Worm (Caenorhabditis elegans): ENCODE data around the gene kin-9.
A peak's percentile ranks its signal among the peaks of the same experiment; 100 is the strongest.
"Not testable (repeated sequence)": the region's sequence is repeated elsewhere in the genome, so short reads cannot be mapped to it uniquely, and the experiment has no call there.

Gene kin-9

DNA sequence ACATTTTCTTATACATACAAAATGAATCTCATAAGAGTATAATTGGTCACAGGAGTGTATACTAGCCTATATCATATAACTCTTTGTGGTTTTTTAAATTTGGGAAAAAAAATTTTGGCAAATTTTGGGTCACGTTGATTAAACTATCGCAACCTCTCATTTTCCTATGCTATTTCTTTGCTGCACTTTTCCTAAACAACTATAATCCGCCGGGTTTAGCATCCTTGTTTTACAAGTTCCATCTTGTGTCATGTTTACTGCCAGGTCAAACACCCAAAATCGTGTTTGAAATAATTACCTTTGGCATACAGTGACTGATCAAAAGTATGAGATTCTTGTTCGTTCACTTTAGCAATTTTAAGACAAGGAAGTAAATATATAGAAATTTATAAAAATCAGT lies 24.2 kb upstream of the kin-9 start, which contains the start of gene sulp-3:
Gene sulp-3, minus strand, starts transcription at position 101 of the 400 bp plus-strand sequence.
- no peak for TF ChIP-seq mef-2 (tag; optimal IDR thresholded peaks at IDR 0.05)
- TF ChIP-seq aly-2 (tag; optimal IDR thresholded peaks at IDR 0.05), result no peak
- no peak for TF ChIP-seq snpc-4 (tag; optimal IDR thresholded peaks at IDR 0.05)
- no peak for TF ChIP-seq Y116A8C.19 (tag; optimal IDR thresholded peaks at IDR 0.05; ENCODE audit: borderline replicate concordance)
- no peak for TF ChIP-seq lin-39 (tag; optimal IDR thresholded peaks at IDR 0.05)
- TF ChIP-seq lir-3 (tag; optimal IDR thresholded peaks at IDR 0.05; ENCODE audit: poor library complexity), result no peak
- TF ChIP-seq unc-98 (GFP tag; IDR thresholded peaks at IDR 0.05), result no peak
- TF ChIP-seq nhr-20 (tag; optimal IDR thresholded peaks at IDR 0.05), result no peak
- TF ChIP-seq ceh-90 (tag; optimal IDR thresholded peaks at IDR 0.05), result no peak

DNA sequence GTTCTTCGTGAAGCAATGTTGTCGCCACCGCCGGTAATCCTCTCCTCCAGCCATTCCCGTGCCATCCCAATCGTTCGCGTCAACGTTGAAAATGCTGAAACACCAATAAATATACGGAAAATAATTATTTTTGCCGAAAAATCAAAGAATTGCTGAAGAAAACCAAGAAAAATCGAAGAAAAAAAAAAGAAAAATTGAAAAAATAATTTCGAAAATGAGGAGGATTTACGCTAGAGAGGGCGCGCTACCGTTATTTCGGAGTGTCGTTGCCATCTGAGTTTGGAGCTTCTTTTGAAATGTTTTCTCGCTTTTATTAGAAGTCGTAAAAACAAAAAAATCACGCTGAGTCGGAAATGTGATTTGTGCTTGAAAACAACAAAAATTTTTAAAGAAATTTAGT lies 21.7 kb upstream of the kin-9 start, which contains the start of gene F08F1.9:
Gene F08F1.9, minus strand, starts transcription at position 101 of the 400 bp plus-strand sequence.
- not testable (repeated sequence) for TF ChIP-seq pag-3 (tag; optimal IDR thresholded peaks at IDR 0.05; ENCODE audit: borderline replicate concordance, insufficient read depth); egl-27 (tag; optimal IDR thresholded peaks at IDR 0.05); isw-1 (GFP tag; IDR thresholded peaks at IDR 0.05)

DNA sequence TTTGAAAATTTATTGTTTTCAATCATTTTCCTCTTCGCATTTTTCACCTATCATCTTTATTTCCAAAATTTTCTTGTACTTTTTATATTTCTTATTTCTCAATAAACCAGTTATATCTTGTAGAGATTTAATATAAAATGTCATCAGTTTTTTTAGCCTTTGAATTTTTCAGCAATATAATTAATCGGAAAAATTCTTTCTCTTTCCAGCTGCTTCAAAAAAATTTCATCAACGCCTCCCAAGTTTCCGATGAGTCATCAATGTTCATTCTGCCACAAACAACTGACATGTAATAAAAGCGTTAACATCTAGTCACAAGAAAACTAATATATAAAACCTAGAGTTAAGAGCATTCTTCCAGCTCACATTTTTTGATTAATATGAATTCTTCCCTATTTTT lies 19.3 kb upstream of the kin-9 start, which contains the start of gene F08F1.4:
Gene F08F1.4, plus strand, starts transcription at position 301 of the 400 bp plus-strand sequence.
- TF ChIP-seq tbx-2 (tag; optimal IDR thresholded peaks at IDR 0.05) (no peak), ceh-90 (tag; optimal IDR thresholded peaks at IDR 0.05) (no peak), alr-1 (tag; optimal IDR thresholded peaks at IDR 0.05; ENCODE audit: borderline replicate concordance) (no peak), tlp-1 (tag; optimal IDR thresholded peaks at IDR 0.05) (no peak), hlh-4 (tag; optimal IDR thresholded peaks at IDR 0.05) (no peak), snpc-4 (tag; optimal IDR thresholded peaks at IDR 0.05) (no peak), efl-1 (optimal IDR thresholded peaks at IDR 0.05) (no peak), efl-1 (GFP tag; optimal IDR thresholded peaks at IDR 0.05 in 1 of 2) (no peak), snu-23 (GFP tag; optimal IDR thresholded peaks at IDR 0.05) (no peak), ces-1 (GFP tag; optimal IDR thresholded peaks at IDR 0.05) (no peak), swsn-7 (tag; optimal IDR thresholded peaks at IDR 0.05) (no peak)

DNA sequence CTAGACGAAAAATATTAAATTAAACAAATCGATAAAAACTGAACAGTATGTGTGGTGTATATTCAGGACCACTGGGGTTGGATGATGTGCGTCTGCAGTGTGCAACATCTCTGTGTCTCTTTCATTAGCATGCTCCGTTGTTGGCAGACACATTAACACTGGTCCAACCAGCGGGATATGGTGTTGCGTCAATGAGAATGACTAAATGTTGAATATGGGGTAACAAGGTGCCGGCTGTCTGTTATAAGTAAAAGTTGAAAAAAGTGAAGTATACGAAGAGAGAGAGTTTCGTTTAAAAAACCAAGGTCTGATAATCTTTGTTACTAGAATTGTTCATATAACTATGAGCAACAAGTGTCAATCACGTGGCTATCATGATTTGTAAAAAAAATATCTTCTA lies 15.6 kb upstream of the kin-9 start, which contains the start of gene ced-8:
Gene ced-8, minus strand, starts transcription at position 101 of the 400 bp plus-strand sequence.
- no peak for TF ChIP-seq nhr-85 (tag)
- TF ChIP-seq nhr-90 (tag; optimal IDR thresholded peaks at IDR 0.05; ENCODE audit: poor library complexity), result no peak
- TF ChIP-seq unc-86 (tag; optimal IDR thresholded peaks at IDR 0.05), result no peak
- TF ChIP-seq ceh-88 (GFP tag; IDR thresholded peaks at IDR 0.05), result no peak
- TF ChIP-seq ama-1 (optimal IDR thresholded peaks at IDR 0.05), result no peak
- no peak for TF ChIP-seq ces-1 (GFP tag; optimal IDR thresholded peaks at IDR 0.05)
- no peak for TF ChIP-seq dsc-1 (tag; optimal IDR thresholded peaks at IDR 0.05)
- no peak for TF ChIP-seq xbp-1 (tag; optimal IDR thresholded peaks at IDR 0.05)
- no peak for TF ChIP-seq efl-1 (optimal IDR thresholded peaks at IDR 0.05)
- no peak for TF ChIP-seq efl-1 (GFP tag; optimal IDR thresholded peaks at IDR 0.05 in 1 of 2)
- no peak for TF ChIP-seq zip-4 (GFP tag; optimal IDR thresholded peaks at IDR 0.05)
- no peak for TF ChIP-seq sup-37 (GFP tag; optimal IDR thresholded peaks at IDR 0.05)
- no peak for TF ChIP-seq unc-30 (tag; optimal IDR thresholded peaks at IDR 0.05)
- TF ChIP-seq C16A3.4 (tag; optimal IDR thresholded peaks at IDR 0.05), result no peak

DNA sequence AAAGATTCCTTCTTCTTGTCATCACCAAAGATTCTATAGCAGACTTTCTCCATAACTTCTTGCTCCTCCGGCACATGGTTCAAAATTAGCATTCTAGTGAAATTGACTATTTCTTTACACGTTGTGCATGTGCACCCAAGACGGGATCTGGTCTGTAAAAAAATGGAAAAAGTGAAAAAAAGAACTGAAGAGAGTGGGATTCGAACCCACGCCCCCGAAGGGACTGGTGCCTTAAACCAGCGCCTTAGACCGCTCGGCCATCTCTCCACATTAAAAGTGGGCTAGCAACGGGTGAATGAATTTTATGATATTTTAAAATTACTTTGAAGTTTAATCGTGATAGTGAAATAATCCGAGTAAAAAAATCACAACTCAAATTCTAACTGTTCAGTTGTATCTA lies 14.7 kb upstream of the kin-9 start:
- TF ChIP-seq skn-1 (tag; optimal IDR thresholded peaks at IDR 0.05), result no peak
- no peak for TF ChIP-seq dsc-1 (tag; optimal IDR thresholded peaks at IDR 0.05)
- no peak for TF ChIP-seq C04F5.9 (tag; optimal IDR thresholded peaks at IDR 0.05)
- peak in 1 of 2 experiments; percentile 7 for TF ChIP-seq lin-35 (GFP tag; optimal IDR thresholded peaks at IDR 0.05)
- TF ChIP-seq ama-1 (optimal IDR thresholded peaks at IDR 0.05), result no peak
- TF ChIP-seq nhr-77 (tag; optimal IDR thresholded peaks at IDR 0.05), result no peak
- TF ChIP-seq efl-1 (optimal IDR thresholded peaks at IDR 0.05), result no peak
- TF ChIP-seq efl-1 (GFP tag; optimal IDR thresholded peaks at IDR 0.05 in 1 of 2), result peak in 1 of 2 experiments; percentile 17
- TF ChIP-seq grh-1 (GFP tag; IDR thresholded peaks at IDR 0.05), result no peak
- TF ChIP-seq nhr-85 (tag), result peak; percentile 24

All from whole organism, L1 larva.